Fruit fly (Drosophila melanogaster): Measurements from ENCODE around the gene Cyp309a2.

DNA sequence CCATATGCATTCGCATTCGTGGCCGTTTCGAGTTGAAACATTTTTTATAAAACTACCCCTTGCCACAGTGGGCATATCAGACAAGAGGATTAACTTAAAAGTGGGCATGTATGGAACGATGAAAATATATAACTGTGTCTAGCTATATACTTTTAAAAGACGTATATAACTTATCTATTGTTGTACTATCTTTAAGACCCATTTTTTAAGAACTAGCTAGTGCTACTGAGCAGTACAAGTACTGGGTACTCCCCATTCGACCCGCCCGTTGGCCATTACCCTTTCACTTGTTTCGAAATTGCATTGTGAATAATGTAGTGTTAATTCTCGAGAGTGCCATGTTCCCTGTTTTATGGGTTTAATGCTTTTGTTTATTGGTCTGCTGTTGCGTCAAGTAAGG is 33.9 kb upstream of the Cyp309a2 start:
- TF ChIP-seq CG13204 (GFP tag; optimal IDR thresholded peaks at IDR 0.05) (no peak), D1 (tag; optimal IDR thresholded peaks at IDR 0.05) (no peak), CG14655 (GFP tag; optimal IDR thresholded peaks at IDR 0.05) (no peak), CG32121 (GFP tag; IDR thresholded peaks at IDR 0.05) (no peak), CG8301 (tag; optimal IDR thresholded peaks at IDR 0.05) (no peak), CG15710 (tag; optimal IDR thresholded peaks at IDR 0.05) (no peak), CG4496 (GFP tag; IDR thresholded peaks at IDR 0.05) (no peak), CG9948 (tag; optimal IDR thresholded peaks at IDR 0.05) (no peak)

Measured in whole organism, pupa.